Worm (Caenorhabditis elegans): ENCODE data around the gene pho-11.

ce11 chrII:9886216-9886615 is 45.4 kb upstream of the pho-11 start, which contains the start of gene algn-8:
- TF ChIP-seq fkh-4 (tag; optimal IDR thresholded peaks at IDR 0.05; ENCODE audit: borderline replicate concordance) (no peak), elt-3 (tag; optimal IDR thresholded peaks at IDR 0.05) (no peak), swsn-7 (tag; optimal IDR thresholded peaks at IDR 0.05) (no peak), pqm-1 (tag; optimal IDR thresholded peaks at IDR 0.05) (no peak), nhr-237 (tag; optimal IDR thresholded peaks at IDR 0.05) (no peak), fos-1 (tag; optimal IDR thresholded peaks at IDR 0.05) (no peak), unc-98 (GFP tag; IDR thresholded peaks at IDR 0.05) (no peak), lir-3 (tag; optimal IDR thresholded peaks at IDR 0.05; ENCODE audit: poor library complexity) (no peak), nhr-11 (tag; optimal IDR thresholded peaks at IDR 0.05) (no peak), dpl-1 (GFP tag; optimal IDR thresholded peaks at IDR 0.05) (no peak), jun-1 (tag; optimal IDR thresholded peaks at IDR 0.05) (no peak), nhr-76 (tag; optimal IDR thresholded peaks at IDR 0.05) (no peak)

Data from whole organism, L1 larva.